Worm (Caenorhabditis elegans) whole organism, young adult: ENCODE measurements around the gene F21H7.2.

Experiments
- D2030.7 ChIP-seq: fragments of 200-800 bp; sonication (Bioruptor generic); IDR thresholded peaks from 2 replicates; pipeline ENCODE4 v1.3.6; 2022; ENCODE audit warnings: missing genetic modification reagents, missing genetic modification characterization, missing compliant biosample characterization
- Y53G8AR.9 ChIP-seq: fragments of 200-800 bp; sonication (Bioruptor generic); conservative IDR thresholded peaks from 2 replicates; pipeline ENCODE4 v1.3.6; 2022; ENCODE audit warnings: missing genetic modification reagents, missing genetic modification characterization, missing compliant biosample characterization
- Y56A3A.18 ChIP-seq: fragments of 200-800 bp; sonication (Bioruptor generic); IDR thresholded peaks from 2 replicates; pipeline ENCODE4 v1.3.6; 2022; ENCODE audit warnings: missing genetic modification reagents, missing genetic modification characterization, missing compliant biosample characterization
- aptf-3 ChIP-seq: fragments of 200-800 bp; sonication (Bioruptor generic); IDR thresholded peaks from 2 replicates; pipeline ENCODE4 v1.3.6; 2022; ENCODE audit warnings: missing genetic modification characterization, missing compliant biosample characterization
- cebp-1 ChIP-seq, 2 experiments: fragments of 200-800 bp in 1 of 2; sonication (Bioruptor generic) in 1 of 2; sonication (generic microtip) in 1 of 2; IDR thresholded peaks in 1 of 2; optimal IDR thresholded peaks in 1 of 2; 2 replicates each; pipeline versions ENCODE4 v1.3.6 to Lab custom; 2017 to 2022; ENCODE audit warnings: missing compliant biosample characterization in 2 of 2, missing genetic modification characterization in 2 of 2, mild to moderate bottlenecking in 1 of 2, missing genetic modification reagents in 1 of 2, moderate library complexity in 1 of 2
- egl-44 ChIP-seq: fragments of 200-800 bp; sonication (Bioruptor generic); IDR thresholded peaks from 2 replicates; pipeline ENCODE4 v1.3.6; 2022; ENCODE audit warnings: missing genetic modification reagents, missing genetic modification characterization, missing compliant biosample characterization
- him-1 ChIP-seq: sonication (generic microtip); optimal IDR thresholded peaks from 2 replicates; lab custom pipeline; 2016; ENCODE audit warnings: missing genotype, missing genetic modification reagents, missing genetic modification characterization, missing compliant biosample characterization
- hmg-1.2 ChIP-seq: fragments of 200-800 bp; sonication (Bioruptor generic); IDR thresholded peaks from 2 replicates; pipeline ENCODE4 v1.3.6; 2022; ENCODE audit warnings: missing genetic modification reagents, missing genetic modification characterization, missing compliant biosample characterization
- hmg-20 ChIP-seq: fragments of 200-800 bp; sonication (Bioruptor generic); IDR thresholded peaks from 2 replicates; pipeline ENCODE4 v1.3.6; 2022; ENCODE audit warnings: missing genetic modification reagents, missing genetic modification characterization, missing compliant biosample characterization
- lir-1 ChIP-seq: fragments of 200-800 bp; sonication (Bioruptor generic); conservative IDR thresholded peaks from 2 replicates; pipeline ENCODE4 v1.3.6; 2022; ENCODE audit warnings: missing genetic modification reagents, missing genetic modification characterization, missing compliant biosample characterization
- lsy-27 ChIP-seq: sonication (generic microtip); optimal IDR thresholded peaks from 2 replicates; lab custom pipeline; 2017; ENCODE audit warnings: missing genetic modification characterization, mild to moderate bottlenecking, missing compliant biosample characterization, antibody characterized with exemption, missing genotype, borderline replicate concordance; ENCODE audit not compliant: insufficient read depth
- rpc-1 ChIP-seq, 2 experiments: fragments of 150-350 bp in 1 of 2; sonication (generic microtip) in 1 of 2; optimal IDR thresholded peaks; 2 replicates each; lab custom pipeline; 2014 to 2018; ENCODE audit warnings: missing biosample characterization in 1 of 2, missing genetic modification characterization in 1 of 2, missing genetic modification reagents in 1 of 2, missing genotype in 1 of 2
- sptf-2 ChIP-seq: fragments of 200-800 bp; sonication (Bioruptor generic); optimal IDR thresholded peaks from 2 replicates; lab custom pipeline; 2018; ENCODE audit warnings: mild to moderate bottlenecking, missing genetic modification characterization, missing compliant biosample characterization
- ztf-3 ChIP-seq: fragments of 200-800 bp; sonication (Bioruptor generic); optimal IDR thresholded peaks from 2 replicates; lab custom pipeline; 2018; ENCODE audit warnings: mild to moderate bottlenecking, missing genetic modification characterization, missing compliant biosample characterization

The F21H7.2 gene

ce11 chrV:16180350-16180749 is 49.4 kb downstream of the F21H7.2 start, which contains the start of gene str-106:
TSS of gene str-106 (plus strand) at chrV:16180650.
- no peak for TF ChIP-seq Y53G8AR.9 (GFP tag; lab: Robert Waterston, UW)
- TF ChIP-seq hmg-1.2 (GFP tag; lab: Robert Waterston, UW): no peak
- no peak for TF ChIP-seq lsy-27
- TF ChIP-seq ztf-3: no peak
- TF ChIP-seq rpc-1 (optimal IDR thresholded peaks at IDR 0.05; lab: Kevin White, UChicago): no peak
- TF ChIP-seq rpc-1 (tag; optimal IDR thresholded peaks at IDR 0.05; lab: Kevin White, UChicago): no peak
- no peak for TF ChIP-seq hmg-20 (GFP tag; lab: Robert Waterston, UW)
- TF ChIP-seq cebp-1 (GFP tag; IDR thresholded peaks at IDR 0.05; lab: Robert Waterston, UW): no peak
- no peak for TF ChIP-seq cebp-1 (tag; optimal IDR thresholded peaks at IDR 0.05; lab: Kevin White, UChicago)
- TF ChIP-seq sptf-2 (GFP tag; lab: Kevin White, UChicago): no peak
- TF ChIP-seq aptf-3 (GFP tag; lab: Robert Waterston, UW): no peak
- TF ChIP-seq Y56A3A.18 (GFP tag; lab: Robert Waterston, UW): no peak
- no peak for TF ChIP-seq lir-1 (GFP tag; lab: Robert Waterston, UW)
- no peak for TF ChIP-seq D2030.7 (GFP tag; lab: Robert Waterston, UW)
- TF ChIP-seq him-1 (tag; lab: Kevin White, UChicago): no peak
- TF ChIP-seq egl-44 (GFP tag; lab: Robert Waterston, UW): no peak
